Fruit fly (Drosophila melanogaster) whole organism, embryonic: ENCODE results near the gene djl.

Source experiments
- Atf-2 ChIP-seq: fragments of 200-800 bp; sonication (Bioruptor generic); optimal IDR thresholded peaks from 2 replicates; lab custom pipeline; 2016; ENCODE audit warnings: missing biosample characterization, missing genetic modification characterization
- B-H2 ChIP-seq: fragments of 200-800 bp; sonication (Bioruptor generic); optimal IDR thresholded peaks from 2 replicates; lab custom pipeline; 2018; ENCODE audit warnings: missing biosample characterization, mild to moderate bottlenecking, missing genetic modification characterization
- CG10431 ChIP-seq: fragments of 200-800 bp; sonication (Bioruptor generic); optimal IDR thresholded peaks from 3 replicates; lab custom pipeline; 2018; ENCODE audit warnings: missing biosample characterization, mild to moderate bottlenecking, missing genetic modification characterization
- CG11093 ChIP-seq: fragments of 200-800 bp; sonication (Bioruptor generic); IDR thresholded peaks from 3 replicates; pipeline ENCODE4 v1.3.6; 2022; ENCODE audit warnings: missing biosample characterization, missing genetic modification characterization
- CG13287 ChIP-seq: fragments of 200-800 bp; sonication (Bioruptor generic); IDR thresholded peaks from 2 replicates; pipeline ENCODE4 v1.3.6; 2022; ENCODE audit warnings: missing biosample characterization, missing genetic modification characterization; ENCODE audit not compliant: partially characterized antibody
- CG14710 ChIP-seq: fragments of 200-800 bp; sonication (Bioruptor generic); optimal IDR thresholded peaks from 3 replicates; lab custom pipeline; 2019; ENCODE audit warnings: missing biosample characterization, mild to moderate bottlenecking, missing genetic modification characterization, moderate library complexity
- CG15269 ChIP-seq: fragments of 200-800 bp; sonication (Bioruptor generic); optimal IDR thresholded peaks from 2 replicates; lab custom pipeline; 2018; ENCODE audit warnings: missing biosample characterization, mild to moderate bottlenecking, missing genetic modification characterization, moderate library complexity
- CG1529 ChIP-seq: fragments of 200-800 bp; sonication (Bioruptor generic); optimal IDR thresholded peaks from 3 replicates; lab custom pipeline; 2018; ENCODE audit warnings: missing biosample characterization, missing genetic modification characterization
- CG18262 ChIP-seq: fragments of 200-800 bp; optimal IDR thresholded peaks from 3 replicates; lab custom pipeline; 2019; ENCODE audit warnings: missing biosample characterization, mild to moderate bottlenecking, missing genetic modification characterization, moderate library complexity
- CG18476 ChIP-seq: fragments of 200-800 bp; sonication (Bioruptor generic); optimal IDR thresholded peaks from 2 replicates; lab custom pipeline; 2016; ENCODE audit warnings: missing biosample characterization, mild to moderate bottlenecking, missing genetic modification characterization
- CG2120 ChIP-seq: fragments of 200-800 bp; sonication (Bioruptor generic); optimal IDR thresholded peaks from 3 replicates; lab custom pipeline; 2016; ENCODE audit warnings: missing biosample characterization, missing genetic modification characterization
- CG31388 ChIP-seq: fragments of 200-800 bp; sonication (Bioruptor generic); optimal IDR thresholded peaks from 2 replicates; lab custom pipeline; 2016; ENCODE audit warnings: missing biosample characterization, missing genetic modification characterization
- CG34422 ChIP-seq: fragments of 200-800 bp; sonication (Bioruptor generic); IDR thresholded peaks from 3 replicates; pipeline ENCODE4 v1.3.6; 2022; ENCODE audit warnings: missing biosample characterization, missing genetic modification characterization
- CG3726 ChIP-seq: fragments of 200-800 bp; sonication (Bioruptor generic); IDR thresholded peaks from 3 replicates; pipeline ENCODE4, ENCODE4 v1.3.6; 2022; ENCODE audit warnings: missing biosample characterization, missing genetic modification characterization
- CG4360 ChIP-seq: fragments of 200-800 bp; sonication (Bioruptor generic); IDR thresholded peaks from 2 replicates; pipeline ENCODE4 v1.3.6; 2022; ENCODE audit warnings: missing biosample characterization, missing genetic modification characterization
- CG5245 ChIP-seq: fragments of 200-800 bp; sonication (Bioruptor generic); optimal IDR thresholded peaks from 3 replicates; lab custom pipeline; 2016; ENCODE audit warnings: missing biosample characterization, missing genetic modification characterization
- CG6689 ChIP-seq: fragments of 200-800 bp; sonication (Bioruptor generic); IDR thresholded peaks from 2 replicates; pipeline ENCODE4 v1.3.6; 2022; ENCODE audit warnings: missing biosample characterization, missing genetic modification characterization
- CG7271 ChIP-seq: fragments of 200-800 bp; sonication (Bioruptor generic); optimal IDR thresholded peaks from 2 replicates; lab custom pipeline; 2018; ENCODE audit warnings: missing biosample characterization, mild to moderate bottlenecking, missing genetic modification characterization, moderate library complexity
- CG7372 ChIP-seq: fragments of 200-800 bp; sonication (Bioruptor generic); IDR thresholded peaks from 2 replicates; pipeline ENCODE4 v1.3.6; 2022; ENCODE audit warnings: missing biosample characterization, missing genetic modification characterization
- CG9215 ChIP-seq: fragments of 200-800 bp; sonication (Bioruptor generic); IDR thresholded peaks from 2 replicates; pipeline ENCODE4 v1.3.6; 2022; ENCODE audit warnings: missing biosample characterization, missing genetic modification characterization
- CHES-1-like ChIP-seq: fragments of 200-800 bp; sonication (Bioruptor generic); optimal IDR thresholded peaks from 2 replicates; lab custom pipeline; 2016; ENCODE audit warnings: missing biosample characterization, missing genetic modification characterization
- GATAe ChIP-seq: fragments of 200-800 bp; sonication (Bioruptor generic); conservative IDR thresholded peaks from 2 replicates; pipeline ENCODE4 v1.3.6; 2022; ENCODE audit warnings: missing biosample characterization, missing genetic modification characterization
- HHEX ChIP-seq: fragments of 200-800 bp; sonication (Bioruptor generic); optimal IDR thresholded peaks from 3 replicates; lab custom pipeline; 2017; ENCODE audit warnings: missing biosample characterization, mild to moderate bottlenecking, missing genetic modification characterization, missing genetic modification reagents
- HLH4C ChIP-seq: fragments of 200-800 bp; sonication (Bioruptor generic); IDR thresholded peaks from 3 replicates; pipeline ENCODE4 v1.3.6; 2022; ENCODE audit warnings: missing biosample characterization, missing genetic modification characterization; ENCODE audit not compliant: partially characterized antibody
- HLHmδ ChIP-seq: fragments of 200-800 bp; sonication (Bioruptor generic); optimal IDR thresholded peaks from 2 replicates; lab custom pipeline; 2018; ENCODE audit warnings: missing biosample characterization, mild to moderate bottlenecking, missing genetic modification characterization, moderate library complexity
- Lim3 ChIP-seq: fragments of 200-800 bp; sonication (Bioruptor generic); IDR thresholded peaks from 2 replicates; pipeline ENCODE4 v1.3.6; 2022; ENCODE audit warnings: missing biosample characterization, missing genetic modification characterization
- MESR4 ChIP-seq: fragments of 200-800 bp; sonication (Bioruptor generic); optimal IDR thresholded peaks from 2 replicates; lab custom pipeline; 2018; ENCODE audit warnings: missing biosample characterization, mild to moderate bottlenecking, missing genetic modification characterization, moderate library complexity
- Myb ChIP-seq: fragments of 200-800 bp; sonication (Bioruptor generic); optimal IDR thresholded peaks from 2 replicates; lab custom pipeline; 2016; ENCODE audit warnings: missing biosample characterization, missing genetic modification characterization
- Rfx ChIP-seq: fragments of 200-800 bp; sonication (Bioruptor generic); IDR thresholded peaks from 2 replicates; pipeline ENCODE4 v1.3.6; 2022; ENCODE audit warnings: missing biosample characterization, missing genetic modification characterization
- Six4 ChIP-seq: fragments of 200-800 bp; sonication (Bioruptor generic); optimal IDR thresholded peaks from 2 replicates; lab custom pipeline; 2016; ENCODE audit warnings: missing biosample characterization, missing genetic modification characterization
- Taf1 ChIP-seq: fragments of 200-800 bp; sonication (Bioruptor generic); IDR thresholded peaks from 2 replicates; pipeline ENCODE4 v1.3.6; 2022; ENCODE audit warnings: missing biosample characterization, missing genetic modification characterization
- bcd ChIP-seq: fragments of 200-800 bp; sonication (Bioruptor generic); optimal IDR thresholded peaks from 2 replicates; lab custom pipeline; 2017; ENCODE audit warnings: missing biosample characterization, mild to moderate bottlenecking, missing genetic modification characterization
- chif ChIP-seq, 2 experiments: fragments of 200-800 bp; sonication (Bioruptor generic); optimal IDR thresholded peaks; 3 replicates each; lab custom pipeline; 2016; ENCODE audit warnings: missing biosample characterization in 2 of 2, missing genetic modification characterization in 2 of 2
- ci ChIP-seq: fragments of 200-800 bp; sonication (Bioruptor generic); IDR thresholded peaks from 3 replicates; pipeline ENCODE4 v1.3.6; 2022; ENCODE audit warnings: missing biosample characterization, missing genetic modification characterization
- cwo ChIP-seq: fragments of 200-800 bp; sonication (Bioruptor generic); optimal IDR thresholded peaks from 3 replicates; lab custom pipeline; 2017; ENCODE audit warnings: missing biosample characterization, missing genetic modification characterization, mild to moderate bottlenecking, moderate library complexity, missing genetic modification reagents
- dm ChIP-seq: fragments of 200-800 bp; sonication (Bioruptor generic); optimal IDR thresholded peaks from 3 replicates; lab custom pipeline; 2016; ENCODE audit warnings: missing biosample characterization, missing genetic modification characterization
- grau ChIP-seq: fragments of 200-800 bp; optimal IDR thresholded peaks from 3 replicates; lab custom pipeline; 2019; ENCODE audit warnings: missing biosample characterization, mild to moderate bottlenecking, missing genetic modification characterization, moderate library complexity
- ind ChIP-seq: fragments of 200-800 bp; sonication (Bioruptor generic); optimal IDR thresholded peaks from 3 replicates; lab custom pipeline; 2016; ENCODE audit warnings: missing biosample characterization, missing genetic modification characterization
- nerfin-2 ChIP-seq: fragments of 200-800 bp; sonication (Bioruptor generic); IDR thresholded peaks from 2 replicates; pipeline ENCODE4 v1.3.6; 2022; ENCODE audit warnings: missing biosample characterization, missing genetic modification characterization; ENCODE audit not compliant: partially characterized antibody
- otp ChIP-seq: fragments of 200-800 bp; sonication (Bioruptor generic); IDR thresholded peaks from 3 replicates; pipeline ENCODE4, ENCODE4 v1.3.6; 2022; ENCODE audit warnings: missing biosample characterization, missing genetic modification characterization
- pan ChIP-seq, 4 experiments: fragments of >200 bp in 3 of 4; fragments of 200-800 bp in 1 of 4; sonication (Bioruptor generic) in 1 of 4; optimal IDR thresholded peaks in 3 of 4; IDR thresholded peaks in 1 of 4; 2 replicates each; pipeline versions ENCODE4 v1.3.6 to Lab custom; 2017 to 2022; ENCODE audit warnings: missing biosample characterization in 2 of 4, missing genetic modification characterization in 2 of 4, mixed read lengths in 1 of 4
- peb ChIP-seq: fragments of 200-800 bp; sonication (Bioruptor generic); IDR thresholded peaks from 2 replicates; pipeline ENCODE4 v1.3.6; 2022; ENCODE audit warnings: missing biosample characterization, missing genetic modification characterization
- pfk ChIP-seq: fragments of 200-800 bp; sonication (Bioruptor generic); optimal IDR thresholded peaks from 2 replicates; lab custom pipeline; 2018; ENCODE audit warnings: missing biosample characterization, mild to moderate bottlenecking, missing genetic modification characterization, moderate library complexity
- sens ChIP-seq: fragments of 200-800 bp; sonication (Bioruptor generic); peaks from one replicate; lab custom pipeline; 2016; ENCODE audit warnings: missing biosample characterization, missing genetic modification characterization
- sim ChIP-seq: fragments of 200-800 bp; sonication (Bioruptor generic); IDR thresholded peaks from 2 replicates; pipeline ENCODE4 v1.3.6; 2022; ENCODE audit warnings: missing biosample characterization, missing genetic modification characterization
- sr ChIP-seq: fragments of 200-800 bp; sonication (Bioruptor generic); IDR thresholded peaks from 3 replicates; pipeline ENCODE4 v1.3.6; 2022; ENCODE audit warnings: missing biosample characterization, missing genetic modification characterization
- tio ChIP-seq: fragments of 200-800 bp; sonication (Bioruptor generic); optimal IDR thresholded peaks from 2 replicates; lab custom pipeline; 2017; ENCODE audit warnings: missing biosample characterization, missing genetic modification characterization, inconsistent platforms
- vfl ChIP-seq: fragments of 200-800 bp; sonication (Bioruptor generic); optimal IDR thresholded peaks from 2 replicates; lab custom pipeline; 2016; ENCODE audit warnings: missing biosample characterization, missing genetic modification characterization
- z ChIP-seq: fragments of 200-800 bp; sonication (Bioruptor generic); IDR thresholded peaks from 3 replicates; pipeline ENCODE4 v1.3.6; 2022; ENCODE audit warnings: missing biosample characterization, missing genetic modification characterization
- zen ChIP-seq: fragments of 200-800 bp; sonication (Bioruptor generic); optimal IDR thresholded peaks from 3 replicates; lab custom pipeline; 2018; ENCODE audit warnings: missing biosample characterization, mild to moderate bottlenecking, missing genetic modification characterization, moderate library complexity

Gene djl

DNA sequence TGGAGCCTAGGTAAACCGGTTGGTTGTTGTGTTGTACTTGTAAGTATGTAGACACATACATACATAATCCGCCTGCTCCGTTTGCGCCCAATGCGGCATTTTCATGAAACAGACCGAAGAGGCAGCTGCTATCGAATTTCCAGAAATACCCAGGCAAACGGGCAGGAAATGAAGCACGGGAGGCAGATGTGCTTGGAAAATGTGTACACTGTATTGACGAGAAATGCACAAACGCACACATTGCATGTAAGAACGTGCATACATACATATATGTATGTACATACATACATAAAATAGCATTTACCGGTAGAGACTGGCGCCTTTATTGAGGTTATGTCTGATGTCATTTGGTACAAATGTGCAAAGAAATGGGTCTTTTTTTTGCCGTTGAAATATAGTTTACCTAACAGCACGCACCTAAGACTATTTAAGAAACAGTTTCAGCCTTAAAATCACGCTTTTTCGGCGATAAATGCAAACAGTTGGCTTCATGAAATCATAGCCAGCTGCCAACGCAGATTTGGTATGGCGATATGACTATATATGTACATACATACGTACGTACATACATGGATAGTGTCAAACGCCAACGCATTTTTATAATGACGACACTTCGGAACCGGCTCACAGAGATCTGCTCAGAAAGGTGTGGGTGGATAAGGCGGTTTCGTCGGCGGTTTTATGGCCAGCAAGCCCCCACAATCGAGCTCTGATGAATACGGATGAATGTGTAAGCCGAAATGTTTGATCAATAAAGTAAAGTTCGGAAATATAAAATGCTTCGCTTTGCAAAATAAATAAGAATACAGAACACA lies 29.2 kb downstream of the djl start (continued):
- TF ChIP-seq CG6689 (GFP tag; lab: Robert Waterston, UW) = no peak
- no peak for TF ChIP-seq Rfx
- no peak for TF ChIP-seq z
- TF ChIP-seq Atf-2 (GFP tag; lab: Kevin White, UChicago) = no peak
- peak; percentile 42; the same call in 1 of the 2 replicates for TF ChIP-seq CG4360 (GFP tag; lab: Robert Waterston, UW)
- no peak for TF ChIP-seq chif (GFP tag; optimal IDR thresholded peaks at IDR 0.05; lab: Kevin White, UChicago)
- peak; percentile 70; the same call in 1 of the 3 replicates for TF ChIP-seq CG34422 (GFP tag; lab: Robert Waterston, UW)
- TF ChIP-seq HLH4C = no peak
- no peak for TF ChIP-seq Six4 (GFP tag; lab: Kevin White, UChicago)
- no peak for TF ChIP-seq pan (optimal IDR thresholded peaks at IDR 0.05; lab: Kevin White, UChicago)
- no peak for TF ChIP-seq pan (GFP tag; optimal IDR thresholded peaks at IDR 0.05 in 1 of 2, IDR thresholded peaks at IDR 0.05 in 1 of 2)
- no peak for TF ChIP-seq Myb (GFP tag; lab: Kevin White, UChicago)
- no peak for TF ChIP-seq bcd (GFP tag; lab: Kevin White, UChicago)
- TF ChIP-seq CG2120 (GFP tag; lab: Kevin White, UChicago) = no peak
- TF ChIP-seq CHES-1-like = no peak
- peak; percentile 12 for TF ChIP-seq CG14710 (tag; lab: Kevin White, UChicago)
- no peak for TF ChIP-seq sim (GFP tag; lab: Robert Waterston, UW)
- peak; percentile 19 for TF ChIP-seq MESR4 (GFP tag; lab: Kevin White, UChicago)
- TF ChIP-seq CG1529 (GFP tag; lab: Kevin White, UChicago) = peak; percentile 10
- TF ChIP-seq dm (GFP tag; lab: Kevin White, UChicago) = peak; percentile 3
- no peak for TF ChIP-seq tio (GFP tag; lab: Kevin White, UChicago)
- peak; percentile 34 for TF ChIP-seq CG10431 (GFP tag; lab: Kevin White, UChicago)
- no peak for TF ChIP-seq B-H2
- no peak for TF ChIP-seq Lim3 (GFP tag; lab: Robert Waterston, UW)
- TF ChIP-seq CG18476 = no peak
- no peak for TF ChIP-seq CG9215 (GFP tag; lab: Robert Waterston, UW)
- TF ChIP-seq sens (GFP tag; lab: Kevin White, UChicago) = peak; percentile 78
- TF ChIP-seq HLHmδ (GFP tag; lab: Kevin White, UChicago) = peak; percentile 61
- no peak for TF ChIP-seq CG7271 (tag; lab: Kevin White, UChicago)
- no peak for TF ChIP-seq peb (GFP tag; lab: Robert Waterston, UW)
- TF ChIP-seq pfk (GFP tag; lab: Kevin White, UChicago) = no peak
- TF ChIP-seq CG3726 (GFP tag; lab: Robert Waterston, UW) = no peak
- TF ChIP-seq CG11093 (GFP tag; lab: Robert Waterston, UW) = no peak
- TF ChIP-seq CG13287 (GFP tag; lab: Robert Waterston, UW) = no peak
- no peak for TF ChIP-seq CG5245 (GFP tag; lab: Kevin White, UChicago)
- no peak for TF ChIP-seq CG7372 (GFP tag; lab: Robert Waterston, UW)
- TF ChIP-seq Taf1 (GFP tag; lab: Robert Waterston, UW) = no peak
- TF ChIP-seq cwo (GFP tag; lab: Kevin White, UChicago) = no peak
- peak; percentile 53; the same call in 1 of the 3 replicates for TF ChIP-seq ci (GFP tag; lab: Robert Waterston, UW)
- peak; percentile 93 for TF ChIP-seq sr (GFP tag; lab: Robert Waterston, UW)
- no peak for TF ChIP-seq otp
- TF ChIP-seq vfl (GFP tag; lab: Kevin White, UChicago) = no peak
- TF ChIP-seq nerfin-2 = no peak
- TF ChIP-seq CG15269 (tag; lab: Kevin White, UChicago) = no peak
- no peak for TF ChIP-seq ind (GFP tag; lab: Kevin White, UChicago)
- TF ChIP-seq CG18262 (tag; lab: Kevin White, UChicago) = no peak
- no peak for TF ChIP-seq CG31388
- no peak for TF ChIP-seq GATAe (GFP tag; lab: Robert Waterston, UW)
- TF ChIP-seq zen (tag; lab: Kevin White, UChicago) = no peak
- no peak for TF ChIP-seq HHEX
- TF ChIP-seq grau (tag; lab: Kevin White, UChicago) = no peak
